Worm (Caenorhabditis elegans): ENCODE data around the gene K04A8.19.

The K04A8.19 gene

DNA sequence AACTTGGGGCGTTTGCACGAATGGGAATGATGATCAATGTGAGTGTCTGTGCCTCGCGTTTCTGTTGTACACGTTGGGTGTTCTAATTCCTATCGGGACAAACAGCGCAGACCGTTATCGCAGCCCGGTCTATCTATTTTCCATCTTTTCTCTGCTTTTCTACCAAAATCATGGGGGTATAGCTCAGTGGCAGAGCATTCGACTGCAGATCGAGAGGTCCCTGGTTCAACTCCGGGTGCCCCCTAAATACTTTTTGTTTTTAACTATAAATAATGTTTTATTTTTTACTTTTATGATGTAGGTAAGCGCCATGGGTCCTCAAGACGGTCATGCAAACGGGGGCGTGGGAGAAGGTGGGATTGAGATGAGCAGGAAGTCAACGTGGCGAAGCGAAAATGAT is 5.4 kb upstream of the K04A8.19 start:
- TF ChIP-seq unc-130 (GFP tag; optimal IDR thresholded peaks at IDR 0.05) (peak; percentile 3), nhr-77 (tag; optimal IDR thresholded peaks at IDR 0.05) (no peak), ceh-20 (GFP tag; IDR thresholded peaks at IDR 0.05) (0 out of 2 replicates have a peak, but pooled peaks have one; percentile 57), dmd-9 (GFP tag; IDR thresholded peaks at IDR 0.05) (peak; percentile 67; the same call in 1 of the 2 replicates), rbr-2 (tag; optimal IDR thresholded peaks at IDR 0.05) (peak; percentile 44), D1046.2 (GFP tag; IDR thresholded peaks at IDR 0.05) (peak; percentile 52; the same call in 1 of the 2 replicates), arid-1 (GFP tag; conservative IDR thresholded peaks at IDR 0.05) (peak; percentile 78), ZK337.2 (GFP tag; IDR thresholded peaks at IDR 0.05) (no peak; the same call in 1 of the 2 replicates), dmd-8 (GFP tag; IDR thresholded peaks at IDR 0.05) (peak; percentile 96), saeg-2 (GFP tag; IDR thresholded peaks at IDR 0.05) (peak; percentile 10; the same call in 1 of the 2 replicates), nhr-41 (GFP tag; IDR thresholded peaks at IDR 0.05) (0 out of 2 replicates have a peak, but pooled peaks have one; percentile 57), zfp-2 (tag; optimal IDR thresholded peaks at IDR 0.05) (peak; percentile 30), vab-7 (GFP tag; IDR thresholded peaks at IDR 0.05) (no peak; the same call in 1 of the 2 replicates), Y105C5A.15 (GFP tag; IDR thresholded peaks at IDR 0.05) (0 out of 2 replicates have a peak, but pooled peaks have one; percentile 68), php-3 (GFP tag; IDR thresholded peaks at IDR 0.05) (peak; percentile 74), F26F4.8 (GFP tag; conservative IDR thresholded peaks at IDR 0.05) (peak; percentile 93), Y5F2A.4 (GFP tag; optimal IDR thresholded peaks at IDR 0.05) (peak; percentile 53), gei-8 (GFP tag; optimal IDR thresholded peaks at IDR 0.05) (peak; percentile 64), unc-62 (GFP tag; optimal IDR thresholded peaks at IDR 0.05 in 1 of 2) (peak in 1 of 2 experiments; percentile 11), unc-62 (tag; optimal IDR thresholded peaks at IDR 0.05) (no peak), ztf-7 (tag; optimal IDR thresholded peaks at IDR 0.05) (no peak), unc-39 (tag; optimal IDR thresholded peaks at IDR 0.05) (no peak), nhr-111 (GFP tag; optimal IDR thresholded peaks at IDR 0.05) (no peak), T20F7.1 (GFP tag; optimal IDR thresholded peaks at IDR 0.05) (no peak), F44E2.7 (GFP tag; IDR thresholded peaks at IDR 0.05) (peak; percentile 88; the same call in 1 of the 2 replicates), fos-1 (tag; optimal IDR thresholded peaks at IDR 0.05) (no peak), Y48G9A.11 (GFP tag; IDR thresholded peaks at IDR 0.05) (no peak), mxl-2 (GFP tag; conservative IDR thresholded peaks at IDR 0.05) (0 out of 2 replicates have a peak, but pooled peaks have one; percentile 42), madf-5 (GFP tag; IDR thresholded peaks at IDR 0.05) (0 out of 4 replicates have a peak, but pooled peaks of 1 of the 2 experiments have one; percentile 52), lim-7 (GFP tag; IDR thresholded peaks at IDR 0.05) (peak; percentile 96), spr-3 (GFP tag; optimal IDR thresholded peaks at IDR 0.05) (peak; percentile 67), madf-9 (GFP tag; conservative IDR thresholded peaks at IDR 0.05) (peak; percentile 69), T26A8.4 (GFP tag; IDR thresholded peaks at IDR 0.05) (no peak), pha-4 (GFP tag; IDR thresholded peaks at IDR 0.05) (peak; percentile 83; the same call in 1 of the 2 replicates), pha-4 (tag; optimal IDR thresholded peaks at IDR 0.05) (no peak), lir-3 (tag; optimal IDR thresholded peaks at IDR 0.05) (peak; percentile 39), hmg-1.1 (GFP tag; IDR thresholded peaks at IDR 0.05) (no peak), ZK546.5 (tag; optimal IDR thresholded peaks at IDR 0.05) (no peak), zip-2 (tag; optimal IDR thresholded peaks at IDR 0.05) (no peak), ceh-44 (GFP tag; IDR thresholded peaks at IDR 0.05) (peak; percentile 82; the same call in 1 of the 2 replicates), daf-16 (GFP tag; optimal IDR thresholded peaks at IDR 0.05) (peak in 1 of 2 experiments; percentile 76), daf-16 (tag; optimal IDR thresholded peaks at IDR 0.05) (peak; percentile 68), zfp-3 (GFP tag; conservative IDR thresholded peaks at IDR 0.05) (0 out of 2 replicates have a peak, but pooled peaks have one; percentile 65), spr-1 (tag; optimal IDR thresholded peaks at IDR 0.05) (peak; percentile 53), nhr-28 (tag; optimal IDR thresholded peaks at IDR 0.05) (peak; percentile 24), egl-27 (tag; optimal IDR thresholded peaks at IDR 0.05) (no peak), nhr-48 (tag; optimal IDR thresholded peaks at IDR 0.05) (peak; percentile 29)

All from whole organism, L4 larva.